Fruit fly (Drosophila melanogaster) S2 (cell line): Measurements from ENCODE around the gene CG14609.

Experiments
- CG8478 ChIP-seq: fragments of >200 bp; optimal IDR thresholded peaks from 2 replicates; lab custom pipeline; 2018
- CTCF ChIP-seq, 2 experiments: fragments of >200 bp; optimal IDR thresholded peaks; 2 replicates each; lab custom pipeline; 2018

- TF ChIP-seq CTCF (optimal IDR thresholded peaks at IDR 0.05; lab: Kevin White, UChicago) (no peak), CG8478 (lab: Kevin White, UChicago) (no peak)
Measured at dm6 chr3R:7199849-7200248, 921 bp upstream of the CG14609 start.
